Worm (Caenorhabditis elegans) whole organism, mixed stage, embryonic: ENCODE measurements around the gene srw-84.

Source experiments
- ces-1 ChIP-seq: fragments of 150-350 bp; optimal IDR thresholded peaks from 2 replicates; lab custom pipeline; 2014; ENCODE audit warnings: missing biosample characterization, missing genetic modification reagents, missing genetic modification characterization
- lsy-2 ChIP-seq: fragments of 150-350 bp; optimal IDR thresholded peaks from 2 replicates; lab custom pipeline; 2014; ENCODE audit warnings: missing biosample characterization, missing genetic modification characterization
- mls-2 ChIP-seq: sonication (generic microtip); optimal IDR thresholded peaks from 2 replicates; lab custom pipeline; 2016; ENCODE audit warnings: mild to moderate bottlenecking, missing genetic modification characterization, moderate library complexity, missing compliant biosample characterization
- nhr-237 ChIP-seq: fragments of 150-350 bp; optimal IDR thresholded peaks from 2 replicates; lab custom pipeline; 2014; ENCODE audit warnings: missing biosample characterization, missing genetic modification characterization
- nhr-28 ChIP-seq: fragments of 150-350 bp; optimal IDR thresholded peaks from 2 replicates; lab custom pipeline; 2014; ENCODE audit warnings: missing biosample characterization, missing genetic modification characterization
- nhr-76 ChIP-seq: sonication (generic microtip); optimal IDR thresholded peaks from 2 replicates; lab custom pipeline; 2017; ENCODE audit warnings: missing biosample characterization, missing genetic modification characterization
- pha-4 ChIP-seq: fragments of 150-350 bp; optimal IDR thresholded peaks from 2 replicates; lab custom pipeline; 2018; ENCODE audit warnings: missing biosample characterization, missing genetic modification reagents, missing genetic modification characterization
- unc-62 ChIP-seq: fragments of 150-350 bp; optimal IDR thresholded peaks from 2 replicates; lab custom pipeline; 2014; ENCODE audit warnings: missing biosample characterization, missing genetic modification reagents, missing genetic modification characterization
- zip-8 ChIP-seq: fragments of 150-350 bp; optimal IDR thresholded peaks from 2 replicates; lab custom pipeline; 2014; ENCODE audit warnings: missing biosample characterization, missing genetic modification characterization
- ztf-11 ChIP-seq: fragments of 150-350 bp; optimal IDR thresholded peaks from 2 replicates; lab custom pipeline; 2014; ENCODE audit warnings: missing biosample characterization, missing genetic modification characterization

DNA sequence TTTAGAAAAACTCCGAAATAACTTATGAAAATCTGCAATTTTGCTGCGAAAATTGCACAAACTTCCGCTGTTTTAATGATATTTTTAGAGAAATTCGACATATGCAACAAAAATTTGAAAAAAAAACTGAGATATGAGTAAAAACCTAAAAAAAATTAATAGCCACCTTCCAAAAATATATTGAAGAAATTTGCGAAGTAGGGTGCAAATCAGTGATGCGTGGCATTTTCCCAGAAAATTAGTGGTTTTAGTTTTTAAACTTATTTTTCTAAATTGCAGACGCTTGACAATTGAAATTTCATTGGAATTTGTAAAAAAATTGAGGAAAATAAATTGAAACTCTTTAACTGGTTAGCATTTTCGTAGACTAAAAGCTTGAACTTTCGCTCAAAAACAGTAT lies 17.8 kb downstream of the srw-84 start, which contains the start of gene C25F9.13:
- no peak for TF ChIP-seq ztf-11 (tag; lab: Kevin White, UChicago)
- no peak for TF ChIP-seq lsy-2 (tag; lab: Kevin White, UChicago)
- TF ChIP-seq unc-62 (GFP tag; lab: Kevin White, UChicago), result no peak
- TF ChIP-seq zip-8, result no peak
- no peak for TF ChIP-seq mls-2 (tag; lab: Kevin White, UChicago)
- TF ChIP-seq nhr-237 (tag; lab: Kevin White, UChicago), result no peak
- TF ChIP-seq nhr-28, result no peak
- no peak for TF ChIP-seq nhr-76 (tag; lab: Kevin White, UChicago)
- no peak for TF ChIP-seq pha-4 (tag; lab: Kevin White, UChicago)
- no peak for TF ChIP-seq ces-1 (GFP tag; lab: Kevin White, UChicago)
